Fruit fly (Drosophila melanogaster) whole organism, prepupa: ENCODE measurements around the gene TfIIA-L.

Experiments
- CG10631 ChIP-seq: fragments of 200-800 bp; sonication (Bioruptor generic); optimal IDR thresholded peaks from 2 replicates; lab custom pipeline; 2016; ENCODE audit warnings: missing biosample characterization, missing genetic modification characterization
- CG10669 ChIP-seq: fragments of 200-800 bp; sonication (Bioruptor generic); optimal IDR thresholded peaks from 3 replicates; lab custom pipeline; 2018; ENCODE audit warnings: missing biosample characterization, mild to moderate bottlenecking, missing genetic modification characterization, moderate library complexity
- CG11294 ChIP-seq: fragments of 200-800 bp; sonication (Bioruptor generic); IDR thresholded peaks from 2 replicates; pipeline ENCODE4 v1.3.6; 2022; ENCODE audit warnings: missing biosample characterization, missing genetic modification characterization
- CG11762 ChIP-seq: fragments of 200-800 bp; sonication (Bioruptor generic); optimal IDR thresholded peaks from 3 replicates; lab custom pipeline; 2016; ENCODE audit warnings: missing biosample characterization, missing genetic modification characterization; ENCODE audit not compliant: insufficient read depth
- CG11902 ChIP-seq: fragments of 200-800 bp; sonication (Bioruptor generic); optimal IDR thresholded peaks from 3 replicates; lab custom pipeline; 2016; ENCODE audit warnings: missing biosample characterization, missing genetic modification characterization
- CG15336 ChIP-seq: fragments of 200-800 bp; sonication (Bioruptor generic); IDR thresholded peaks from 2 replicates; pipeline ENCODE4 v1.3.6; 2022; ENCODE audit warnings: missing biosample characterization, missing genetic modification characterization
- CG31627 ChIP-seq: fragments of 200-800 bp; sonication (Bioruptor generic); optimal IDR thresholded peaks from 3 replicates; lab custom pipeline; 2016; ENCODE audit warnings: missing biosample characterization, missing genetic modification characterization
- CG32006 ChIP-seq: fragments of 200-800 bp; sonication (Bioruptor generic); optimal IDR thresholded peaks from 3 replicates; lab custom pipeline; 2017; ENCODE audit warnings: missing biosample characterization, mild to moderate bottlenecking, missing genetic modification characterization
- CG4318 ChIP-seq: fragments of 200-800 bp; sonication (Bioruptor generic); optimal IDR thresholded peaks from 3 replicates; lab custom pipeline; 2017; ENCODE audit warnings: missing biosample characterization, mild to moderate bottlenecking, missing genetic modification characterization
- CG6163 ChIP-seq: fragments of 200-800 bp; sonication (Bioruptor generic); IDR thresholded peaks from 3 replicates; pipeline ENCODE4 v1.3.6; 2022; ENCODE audit warnings: missing biosample characterization, missing genetic modification characterization
- CG6276 ChIP-seq: fragments of 200-800 bp; sonication (Bioruptor generic); optimal IDR thresholded peaks from 2 replicates; lab custom pipeline; 2017; ENCODE audit warnings: missing biosample characterization, mild to moderate bottlenecking, missing genetic modification characterization
- CG6854 ChIP-seq: fragments of 200-800 bp; sonication (Bioruptor generic); optimal IDR thresholded peaks from 2 replicates; lab custom pipeline; 2017; ENCODE audit warnings: missing biosample characterization, mild to moderate bottlenecking, missing genetic modification characterization
- CG7368 ChIP-seq: fragments of 200-800 bp; sonication (Bioruptor generic); optimal IDR thresholded peaks from 3 replicates; lab custom pipeline; 2016; ENCODE audit warnings: missing biosample characterization, missing genetic modification characterization
- CG8119 ChIP-seq: fragments of 200-800 bp; sonication (Bioruptor generic); IDR thresholded peaks from 3 replicates; pipeline ENCODE4 v1.3.6; 2022; ENCODE audit warnings: missing biosample characterization, missing genetic modification characterization
- CG8632 ChIP-seq: fragments of 200-800 bp; sonication (Bioruptor generic); optimal IDR thresholded peaks from 3 replicates; lab custom pipeline; 2016; ENCODE audit warnings: missing biosample characterization, missing genetic modification characterization
- Eip78C ChIP-seq: fragments of 200-800 bp; sonication (Bioruptor generic); peaks from one replicate; lab custom pipeline; 2016; ENCODE audit warnings: missing biosample characterization, missing genetic modification characterization
- Eip93F ChIP-seq: fragments of 200-800 bp; sonication (Bioruptor generic); optimal IDR thresholded peaks from 2 replicates; lab custom pipeline; 2016; ENCODE audit warnings: missing biosample characterization, mild to moderate bottlenecking, missing genetic modification characterization
- Ets21C ChIP-seq: fragments of 200-800 bp; sonication (Bioruptor generic); optimal IDR thresholded peaks from 3 replicates; lab custom pipeline; 2016; ENCODE audit warnings: missing biosample characterization, missing genetic modification characterization
- Gug ChIP-seq: fragments of 200-800 bp; sonication (Bioruptor generic); IDR thresholded peaks from 2 replicates; pipeline ENCODE4 v1.3.6; 2022; ENCODE audit warnings: missing biosample characterization, missing genetic modification characterization
- Hr38 ChIP-seq: sonication (Bioruptor generic); optimal IDR thresholded peaks from 2 replicates; lab custom pipeline; 2016; ENCODE audit warnings: missing biosample characterization, missing genetic modification characterization
- Hr39 ChIP-seq: fragments of 200-800 bp; sonication (Bioruptor generic); optimal IDR thresholded peaks from 2 replicates; lab custom pipeline; 2016; ENCODE audit warnings: missing biosample characterization, missing genetic modification characterization
- Hr4 ChIP-seq: fragments of 200-800 bp; sonication (Bioruptor generic); optimal IDR thresholded peaks from 3 replicates; lab custom pipeline; 2016; ENCODE audit warnings: missing biosample characterization, missing genetic modification characterization
- OdsH ChIP-seq: fragments of 200-800 bp; sonication (Bioruptor generic); optimal IDR thresholded peaks from 3 replicates; lab custom pipeline; 2016; ENCODE audit warnings: missing biosample characterization, missing genetic modification characterization
- Sox102F ChIP-seq: fragments of 200-800 bp; sonication (Bioruptor generic); optimal IDR thresholded peaks from 2 replicates; lab custom pipeline; 2016; ENCODE audit warnings: missing biosample characterization, mild to moderate bottlenecking, missing genetic modification characterization
- Sox14 ChIP-seq: fragments of 200-800 bp; sonication (Bioruptor generic); optimal IDR thresholded peaks from 3 replicates; lab custom pipeline; 2016; ENCODE audit warnings: missing biosample characterization, missing genetic modification characterization
- Sox15 ChIP-seq: fragments of 200-800 bp; sonication (Bioruptor generic); optimal IDR thresholded peaks from 3 replicates; lab custom pipeline; 2016; ENCODE audit warnings: missing biosample characterization, missing genetic modification characterization
- achi ChIP-seq: fragments of 200-800 bp; sonication (Bioruptor generic); optimal IDR thresholded peaks from 3 replicates; lab custom pipeline; 2016; ENCODE audit warnings: missing biosample characterization, missing genetic modification characterization
- acj6 ChIP-seq: fragments of 200-800 bp; sonication (Bioruptor generic); optimal IDR thresholded peaks from 3 replicates; lab custom pipeline; 2016; ENCODE audit warnings: missing biosample characterization, missing genetic modification characterization
- cyc ChIP-seq: fragments of 200-800 bp; sonication (Bioruptor generic); optimal IDR thresholded peaks from 3 replicates; lab custom pipeline; 2016; ENCODE audit warnings: missing biosample characterization, missing genetic modification characterization
- dac ChIP-seq: fragments of 200-800 bp; sonication (Bioruptor generic); optimal IDR thresholded peaks from 2 replicates; lab custom pipeline; 2017; ENCODE audit warnings: missing biosample characterization, mild to moderate bottlenecking, missing genetic modification characterization
- eg ChIP-seq: fragments of 200-800 bp; sonication (Bioruptor generic); IDR thresholded peaks from 3 replicates; pipeline ENCODE4 v1.3.6; 2022; ENCODE audit warnings: missing biosample characterization, missing genetic modification characterization
- esn ChIP-seq: fragments of 200-800 bp; sonication (Bioruptor generic); optimal IDR thresholded peaks from 2 replicates; lab custom pipeline; 2016; ENCODE audit warnings: missing biosample characterization, mild to moderate bottlenecking, missing genetic modification characterization, moderate library complexity
- fd59A ChIP-seq: fragments of 200-800 bp; sonication (Bioruptor generic); optimal IDR thresholded peaks from 2 replicates; lab custom pipeline; 2017; ENCODE audit warnings: missing biosample characterization, mild to moderate bottlenecking, missing genetic modification characterization, missing genetic modification reagents
- fd85E ChIP-seq: fragments of 200-800 bp; sonication (Bioruptor generic); optimal IDR thresholded peaks from 3 replicates; lab custom pipeline; 2016; ENCODE audit warnings: missing biosample characterization, missing genetic modification characterization
- fkh ChIP-seq: fragments of 200-800 bp; sonication (Bioruptor generic); optimal IDR thresholded peaks from 3 replicates; lab custom pipeline; 2017; ENCODE audit warnings: missing biosample characterization, mild to moderate bottlenecking, missing genetic modification characterization, moderate library complexity
- lz ChIP-seq: fragments of 200-800 bp; sonication (Bioruptor generic); optimal IDR thresholded peaks from 3 replicates; lab custom pipeline; 2016; ENCODE audit warnings: missing biosample characterization, missing genetic modification characterization
- net ChIP-seq: fragments of 200-800 bp; sonication (Bioruptor generic); optimal IDR thresholded peaks from 3 replicates; lab custom pipeline; 2016; ENCODE audit warnings: missing biosample characterization, missing genetic modification characterization
- pdm3 ChIP-seq: fragments of 200-800 bp; sonication (Bioruptor generic); optimal IDR thresholded peaks from 3 replicates; lab custom pipeline; 2016; ENCODE audit warnings: missing biosample characterization, missing genetic modification characterization
- salr ChIP-seq, 2 experiments: fragments of 200-800 bp; sonication (Bioruptor generic); optimal IDR thresholded peaks; 3 replicates each; lab custom pipeline; 2016 to 2018; ENCODE audit warnings: missing biosample characterization in 2 of 2, missing genetic modification characterization in 2 of 2, mild to moderate bottlenecking in 1 of 2
- spab ChIP-seq: fragments of 200-800 bp; sonication (Bioruptor generic); optimal IDR thresholded peaks from 2 replicates; lab custom pipeline; 2017; ENCODE audit warnings: missing biosample characterization, mild to moderate bottlenecking, missing genetic modification characterization, missing genetic modification reagents
- ss ChIP-seq, 2 experiments: fragments of 200-800 bp; sonication (Bioruptor generic); optimal IDR thresholded peaks; 2 replicates in 1 of 2; 3 replicates in 1 of 2; lab custom pipeline; 2017 to 2018; ENCODE audit warnings: mild to moderate bottlenecking in 2 of 2, missing biosample characterization in 2 of 2, missing genetic modification characterization in 2 of 2, moderate library complexity in 1 of 2
- svp ChIP-seq: fragments of 200-800 bp; sonication (Bioruptor generic); peaks from one replicate; lab custom pipeline; 2016; ENCODE audit warnings: missing biosample characterization, missing genetic modification characterization
- topi ChIP-seq: fragments of 200-800 bp; sonication (Bioruptor generic); optimal IDR thresholded peaks from 3 replicates; lab custom pipeline; 2016; ENCODE audit warnings: missing biosample characterization, missing genetic modification characterization
- vri ChIP-seq: fragments of 200-800 bp; sonication (Bioruptor generic); optimal IDR thresholded peaks from 3 replicates; lab custom pipeline; 2016; ENCODE audit warnings: missing biosample characterization, mild to moderate bottlenecking, missing genetic modification characterization

TfIIA-L gene

dm6 chr3R:27274533-27275447 lies 23.9 kb downstream of the TfIIA-L start, which contains the start of gene CG5938 (continued):
- TF ChIP-seq fkh (GFP tag; lab: Kevin White, UChicago) = peak; percentile 21
- no peak for TF ChIP-seq Sox15 (GFP tag; lab: Kevin White, UChicago)
- no peak for TF ChIP-seq CG8632
- no peak for TF ChIP-seq fd59A (GFP tag; lab: Kevin White, UChicago)
- no peak for TF ChIP-seq Gug (GFP tag; lab: Robert Waterston, UW)
- peak; percentile 67 for TF ChIP-seq CG6163 (GFP tag; lab: Robert Waterston, UW)
- peak; percentile 48 for TF ChIP-seq CG6276 (GFP tag; lab: Kevin White, UChicago)
- peak; percentile 17 for TF ChIP-seq CG32006 (GFP tag; lab: Kevin White, UChicago)
- TF ChIP-seq cyc (GFP tag; lab: Kevin White, UChicago) = no peak
- peak; percentile 5 for TF ChIP-seq Sox102F
- TF ChIP-seq CG10631 (GFP tag; lab: Kevin White, UChicago) = peak; percentile 39
- TF ChIP-seq CG11762 (GFP tag; lab: Kevin White, UChicago) = no peak
- peak; percentile 59 for TF ChIP-seq svp (GFP tag; lab: Kevin White, UChicago)
- TF ChIP-seq CG31627 = peak; percentile 10
- peak; percentile 52 for TF ChIP-seq acj6
- TF ChIP-seq fd85E = no peak
- TF ChIP-seq, all 60 proteins: peak for 37

- TF ChIP-seq dac (GFP tag; lab: Kevin White, UChicago) (no peak), acj6 (no peak), CG4318 (no peak), achi (GFP tag; lab: Kevin White, UChicago) (no peak), cyc (GFP tag; lab: Kevin White, UChicago) (no peak), lz (no peak), Ets21C (GFP tag; lab: Kevin White, UChicago) (no peak), Sox102F (no peak), OdsH (GFP tag; lab: Kevin White, UChicago) (no peak), Hr38 (GFP tag; lab: Kevin White, UChicago) (no peak), Gug (GFP tag; lab: Robert Waterston, UW) (no peak), spab (GFP tag; lab: Kevin White, UChicago) (no peak), Eip78C (GFP tag; lab: Kevin White, UChicago) (no peak), ss (GFP tag; optimal IDR thresholded peaks at IDR 0.05; lab: Kevin White, UChicago) (no peak), CG7368 (GFP tag; lab: Kevin White, UChicago) (no peak), CG31627 (no peak), CG6276 (GFP tag; lab: Kevin White, UChicago) (no peak), Hr4 (GFP tag; lab: Kevin White, UChicago) (no peak), topi (GFP tag; lab: Kevin White, UChicago) (no peak)
These were observed 28.6 kb downstream of the TfIIA-L start for dm6 chr3R:27279478-27279877.

- TF ChIP-seq CG6854 (GFP tag; lab: Kevin White, UChicago) (peak; percentile 90), Sox15 (GFP tag; lab: Kevin White, UChicago) (peak; percentile 97), net (GFP tag; lab: Kevin White, UChicago) (peak; percentile 98), CG10669 (peak; percentile 98), Sox14 (GFP tag; lab: Kevin White, UChicago) (peak; percentile 99), salr (GFP tag; optimal IDR thresholded peaks at IDR 0.05; lab: Kevin White, UChicago) (peak; percentile 96 to 98), spab (GFP tag; lab: Kevin White, UChicago) (peak; percentile 97), vri (peak; percentile 95), eg (GFP tag; lab: Robert Waterston, UW) (peak; percentile 99), CG32006 (GFP tag; lab: Kevin White, UChicago) (peak; percentile 98), dac (GFP tag; lab: Kevin White, UChicago) (peak; percentile 98), Eip93F (GFP tag; lab: Kevin White, UChicago) (peak; percentile 53), CG8119 (GFP tag; lab: Robert Waterston, UW) (peak; percentile 98), CG15336 (GFP tag; lab: Robert Waterston, UW) (peak; percentile 97), Hr39 (GFP tag; lab: Kevin White, UChicago) (peak; percentile 98), CG11294 (GFP tag; lab: Robert Waterston, UW) (peak; percentile 97), CG6163 (GFP tag; lab: Robert Waterston, UW) (peak; percentile 98), CG4318 (peak; percentile 98), topi (GFP tag; lab: Kevin White, UChicago) (peak; percentile 98), esn (GFP tag; lab: Kevin White, UChicago) (peak; percentile 98), Hr38 (GFP tag; lab: Kevin White, UChicago) (peak; percentile 62), CG11902 (GFP tag; lab: Kevin White, UChicago) (peak; percentile 96), Sox102F (peak; percentile 98), pdm3 (peak; percentile 98)
These were observed 30.3 kb downstream of the TfIIA-L start for dm6 chr3R:27281022-27281810.
